Worm (Caenorhabditis elegans): ENCODE measurements around the gene C09G1.5.

C09G1.5 gene

ce11 chrX:15953611-15954010, 5.3 kb upstream of the C09G1.5 start:
- TF ChIP-seq ztf-11 (tag; optimal IDR thresholded peaks at IDR 0.05): no peak
- no peak for TF ChIP-seq hlh-1 (tag; optimal IDR thresholded peaks at IDR 0.05)
- TF ChIP-seq lin-13 (tag; optimal IDR thresholded peaks at IDR 0.05): no peak
- no peak for TF ChIP-seq ceh-39 (tag; optimal IDR thresholded peaks at IDR 0.05)
- TF ChIP-seq mab-5 (tag; optimal IDR thresholded peaks at IDR 0.05): no peak
- TF ChIP-seq mls-2 (tag; optimal IDR thresholded peaks at IDR 0.05): no peak
- no peak for TF ChIP-seq lin-32 (GFP tag; optimal IDR thresholded peaks at IDR 0.05)
- no peak for TF ChIP-seq elt-3 (tag; optimal IDR thresholded peaks at IDR 0.05)
- no peak for TF ChIP-seq lsy-2 (tag; optimal IDR thresholded peaks at IDR 0.05)
- TF ChIP-seq ceh-43 (GFP tag; optimal IDR thresholded peaks at IDR 0.05): no peak
- TF ChIP-seq nhr-76 (tag; optimal IDR thresholded peaks at IDR 0.05): no peak
- no peak for TF ChIP-seq tbx-8 (GFP tag; optimal IDR thresholded peaks at IDR 0.05)
- TF ChIP-seq nhr-28 (tag; optimal IDR thresholded peaks at IDR 0.05): no peak
- no peak for TF ChIP-seq nhr-2 (tag; optimal IDR thresholded peaks at IDR 0.05)
- no peak for TF ChIP-seq bed-3 (GFP tag; optimal IDR thresholded peaks at IDR 0.05)
- TF ChIP-seq M03D4.4 (tag; optimal IDR thresholded peaks at IDR 0.05): no peak
- TF ChIP-seq nhr-12 (tag; optimal IDR thresholded peaks at IDR 0.05): no peak
- TF ChIP-seq unc-120 (tag; optimal IDR thresholded peaks at IDR 0.05; ENCODE audit: poor library complexity, severe bottlenecking): no peak
- no peak for TF ChIP-seq nhr-237 (tag; optimal IDR thresholded peaks at IDR 0.05)
- no peak for TF ChIP-seq flh-1 (GFP tag; optimal IDR thresholded peaks at IDR 0.05)

ce11 chrX:15982630-15983029, 23.8 kb downstream of the C09G1.5 start, which contains the start of gene C09G1.2:
C09G1.2 (minus strand) TSS chrX:15982730.
- TF ChIP-seq ham-2 (GFP tag; optimal IDR thresholded peaks at IDR 0.05) (no peak), unc-120 (tag; optimal IDR thresholded peaks at IDR 0.05; ENCODE audit: poor library complexity, severe bottlenecking) (no peak)

ce11 chrX:15983288-15983687, 24.4 kb downstream of the C09G1.5 start:
- TF ChIP-seq ceh-39 (tag; optimal IDR thresholded peaks at IDR 0.05): no peak
- no peak for TF ChIP-seq nhr-12 (tag; optimal IDR thresholded peaks at IDR 0.05)

ce11 chrX:15988577-15988976, 29.7 kb downstream of the C09G1.5 start:
- TF ChIP-seq zip-8 (tag; optimal IDR thresholded peaks at IDR 0.05) (peak; percentile 97), ces-1 (GFP tag; optimal IDR thresholded peaks at IDR 0.05) (no peak), mab-5 (tag; optimal IDR thresholded peaks at IDR 0.05) (no peak), cnd-1 (tag; optimal IDR thresholded peaks at IDR 0.05) (no peak), unc-62 (GFP tag; optimal IDR thresholded peaks at IDR 0.05) (no peak), elt-1 (tag; optimal IDR thresholded peaks at IDR 0.05; ENCODE audit: borderline replicate concordance, insufficient read depth) (no peak)

- TF ChIP-seq zip-8 (tag; optimal IDR thresholded peaks at IDR 0.05) (no peak), sem-2 (GFP tag; optimal IDR thresholded peaks at IDR 0.05) (no peak), lin-13 (tag; optimal IDR thresholded peaks at IDR 0.05) (no peak), ztf-11 (tag; optimal IDR thresholded peaks at IDR 0.05) (no peak), M03D4.4 (tag; optimal IDR thresholded peaks at IDR 0.05) (no peak), unc-62 (GFP tag; optimal IDR thresholded peaks at IDR 0.05) (no peak), flh-1 (GFP tag; optimal IDR thresholded peaks at IDR 0.05) (no peak), elt-1 (tag; optimal IDR thresholded peaks at IDR 0.05; ENCODE audit: borderline replicate concordance, insufficient read depth) (no peak), mls-2 (tag; optimal IDR thresholded peaks at IDR 0.05) (no peak), ceh-83 (GFP tag; optimal IDR thresholded peaks at IDR 0.05) (no peak), nhr-12 (tag; optimal IDR thresholded peaks at IDR 0.05) (no peak), ceh-39 (tag; optimal IDR thresholded peaks at IDR 0.05) (no peak), ceh-43 (GFP tag; optimal IDR thresholded peaks at IDR 0.05) (no peak), unc-39 (tag; optimal IDR thresholded peaks at IDR 0.05) (no peak), blmp-1 (tag; optimal IDR thresholded peaks at IDR 0.05) (no peak), mep-1 (tag; optimal IDR thresholded peaks at IDR 0.05) (no peak)
Measured at ce11 chrX:15992806-15993205, 33.9 kb downstream of the C09G1.5 start.

ce11 chrX:15993916-15994315, 35.0 kb downstream of the C09G1.5 start:
- no peak for TF ChIP-seq drap-1 (GFP tag; optimal IDR thresholded peaks at IDR 0.05)
- no peak for TF ChIP-seq zip-8 (tag; optimal IDR thresholded peaks at IDR 0.05)
- no peak for TF ChIP-seq tbx-8 (GFP tag; optimal IDR thresholded peaks at IDR 0.05)
- TF ChIP-seq unc-62 (GFP tag; optimal IDR thresholded peaks at IDR 0.05): no peak
- no peak for TF ChIP-seq ham-2 (GFP tag; optimal IDR thresholded peaks at IDR 0.05)
- TF ChIP-seq nhr-76 (tag; optimal IDR thresholded peaks at IDR 0.05): no peak
- TF ChIP-seq mab-5 (tag; optimal IDR thresholded peaks at IDR 0.05): no peak
- no peak for TF ChIP-seq nhr-12 (tag; optimal IDR thresholded peaks at IDR 0.05)
- TF ChIP-seq elt-1 (tag; optimal IDR thresholded peaks at IDR 0.05; ENCODE audit: borderline replicate concordance, insufficient read depth): no peak
- TF ChIP-seq flh-1 (GFP tag; optimal IDR thresholded peaks at IDR 0.05): no peak
- no peak for TF ChIP-seq ceh-39 (tag; optimal IDR thresholded peaks at IDR 0.05)
- TF ChIP-seq cnd-1 (tag; optimal IDR thresholded peaks at IDR 0.05): no peak
- TF ChIP-seq M03D4.4 (tag; optimal IDR thresholded peaks at IDR 0.05): no peak
- no peak for TF ChIP-seq ceh-43 (GFP tag; optimal IDR thresholded peaks at IDR 0.05)
- TF ChIP-seq nhr-2 (tag; optimal IDR thresholded peaks at IDR 0.05): no peak

Measured in whole organism, mixed stage, embryonic.